Fruit fly (Drosophila melanogaster): ENCODE results near the gene Alp12.

- TF ChIP-seq CG3407 (GFP tag; optimal IDR thresholded peaks at IDR 0.05) (no peak), Mes4 (GFP tag; optimal IDR thresholded peaks at IDR 0.05) (no peak), CG11093 (GFP tag; IDR thresholded peaks at IDR 0.05) (no peak), CG10979 (tag; optimal IDR thresholded peaks at IDR 0.05) (no peak), fu2 (GFP tag; optimal IDR thresholded peaks at IDR 0.05) (no peak), lola (GFP tag; optimal IDR thresholded peaks at IDR 0.05) (no peak)
These were observed 43.2 kb upstream of the Alp12 start, which contains the start of gene CG17350 for dm6 chr2L:19380630-19381029.

All from whole organism, embryonic.